Worm (Caenorhabditis elegans) whole organism, late embryonic: ENCODE data around the gene T12E12.6.

Experiments used
- C08G9.2 ChIP-seq: sonication (generic microtip); optimal IDR thresholded peaks from 2 replicates; lab custom pipeline; 2016; ENCODE audit warnings: mild to moderate bottlenecking, missing genetic modification characterization, moderate library complexity, missing compliant biosample characterization
- K02D7.2 ChIP-seq: sonication (generic microtip); optimal IDR thresholded peaks from 2 replicates; lab custom pipeline; 2017; ENCODE audit warnings: mild to moderate bottlenecking, missing genetic modification characterization, missing compliant biosample characterization
- T23F11.4 ChIP-seq: fragments of 200-800 bp; sonication (Bioruptor generic); optimal IDR thresholded peaks from 2 replicates; lab custom pipeline; 2018; ENCODE audit warnings: mild to moderate bottlenecking, missing genetic modification characterization, missing compliant biosample characterization
- ceh-30 ChIP-seq: fragments of 150-350 bp; optimal IDR thresholded peaks from 2 replicates; lab custom pipeline; 2014; ENCODE audit warnings: missing biosample characterization, missing genetic modification characterization
- ceh-6 ChIP-seq: fragments of 200-800 bp; sonication (Bioruptor generic); optimal IDR thresholded peaks from 2 replicates; lab custom pipeline; 2018; ENCODE audit warnings: mild to moderate bottlenecking, missing genetic modification characterization, missing compliant biosample characterization
- che-1 ChIP-seq: sonication (generic microtip); optimal IDR thresholded peaks from 2 replicates; lab custom pipeline; 2016; ENCODE audit warnings: mild to moderate bottlenecking, missing genetic modification characterization, missing compliant biosample characterization
- dmd-4 ChIP-seq: sonication (generic microtip); optimal IDR thresholded peaks from 2 replicates; lab custom pipeline; 2016; ENCODE audit warnings: borderline replicate concordance, missing genetic modification characterization, missing compliant biosample characterization
- elt-2 ChIP-seq: sonication (generic microtip); optimal IDR thresholded peaks from 2 replicates; lab custom pipeline; 2016; ENCODE audit warnings: missing genetic modification reagents, missing genetic modification characterization, missing compliant biosample characterization
- ets-4 ChIP-seq: sonication (generic microtip); optimal IDR thresholded peaks from 2 replicates; lab custom pipeline; 2016; ENCODE audit warnings: missing genetic modification characterization, missing compliant biosample characterization
- hlh-8 ChIP-seq: sonication (generic microtip); optimal IDR thresholded peaks from 2 replicates; lab custom pipeline; 2016; ENCODE audit warnings: missing genotype, missing genetic modification characterization, missing compliant biosample characterization
- madf-2 ChIP-seq: sonication (generic microtip); optimal IDR thresholded peaks from 2 replicates; lab custom pipeline; 2017; ENCODE audit warnings: missing genetic modification characterization, missing compliant biosample characterization
- syd-9 ChIP-seq: sonication (generic microtip); optimal IDR thresholded peaks from 2 replicates; lab custom pipeline; 2016; ENCODE audit warnings: mild to moderate bottlenecking, missing genetic modification characterization, moderate library complexity, missing compliant biosample characterization
- unc-3 ChIP-seq, 2 experiments: fragments of 200-800 bp in 1 of 2; sonication (Bioruptor generic) in 1 of 2; sonication (generic microtip) in 1 of 2; conservative IDR thresholded peaks in 1 of 2; optimal IDR thresholded peaks in 1 of 2; 2 replicates each; pipeline versions ENCODE4 v1.3.6 to Lab custom; 2016 to 2022; ENCODE audit warnings: missing compliant biosample characterization in 2 of 2, missing genetic modification characterization in 2 of 2, missing genetic modification reagents in 1 of 2

- TF ChIP-seq elt-2 (tag; lab: Kevin White, UChicago) (no peak), T23F11.4 (GFP tag; lab: Kevin White, UChicago) (no peak), dmd-4 (tag; lab: Kevin White, UChicago) (no peak), che-1 (no peak), K02D7.2 (tag; lab: Kevin White, UChicago) (no peak), madf-2 (tag; lab: Kevin White, UChicago) (no peak), ceh-6 (GFP tag; lab: Kevin White, UChicago) (no peak), C08G9.2 (no peak), hlh-8 (tag; lab: Kevin White, UChicago) (no peak), ceh-30 (tag; lab: Kevin White, UChicago) (no peak), ets-4 (tag; lab: Kevin White, UChicago) (no peak), syd-9 (no peak), unc-3 (GFP tag; conservative IDR thresholded peaks at IDR 0.05; lab: Robert Waterston, UW) (no peak), unc-3 (tag; optimal IDR thresholded peaks at IDR 0.05; lab: Kevin White, UChicago) (no peak)
Observed at ce11 chrIV:5541285-5541684, 32.6 kb downstream of the T12E12.6 start, which contains the start of gene tebp-2.
